Worm (Caenorhabditis elegans): Measurements from ENCODE around the gene Y69H2.10.

The Y69H2.10 gene

DNA sequence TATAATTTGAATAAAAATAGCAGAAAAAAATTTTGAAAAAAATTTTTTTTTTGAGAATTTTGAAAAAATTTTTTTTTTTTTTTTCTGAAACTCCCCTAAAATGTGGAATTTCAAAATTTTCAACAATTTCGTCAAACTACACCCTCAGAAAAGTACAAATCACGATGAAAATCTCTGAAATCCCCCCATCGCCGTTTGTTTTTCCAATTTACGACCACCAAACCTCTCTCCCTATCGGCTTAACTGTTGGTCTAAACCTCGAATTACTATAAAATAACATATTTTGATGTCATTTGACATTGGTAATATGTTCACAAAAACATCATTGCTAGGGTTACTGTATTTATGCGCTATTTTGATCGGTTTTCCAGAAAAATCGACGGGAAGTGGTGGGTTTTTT is at the start of gene Y69H2.10:
Y69H2.10 (plus strand) TSS at position 301 of the 400 bp plus-strand sequence.
- TF ChIP-seq lsy-2 (tag; optimal IDR thresholded peaks at IDR 0.05) (no peak), R02D3.7 (tag; optimal IDR thresholded peaks at IDR 0.05) (no peak), unc-62 (GFP tag; optimal IDR thresholded peaks at IDR 0.05) (no peak), zag-1 (tag; optimal IDR thresholded peaks at IDR 0.05) (no peak), nhr-12 (tag; optimal IDR thresholded peaks at IDR 0.05) (no peak), ceh-16 (tag; optimal IDR thresholded peaks at IDR 0.05) (no peak), nhr-11 (tag; optimal IDR thresholded peaks at IDR 0.05) (no peak)

DNA sequence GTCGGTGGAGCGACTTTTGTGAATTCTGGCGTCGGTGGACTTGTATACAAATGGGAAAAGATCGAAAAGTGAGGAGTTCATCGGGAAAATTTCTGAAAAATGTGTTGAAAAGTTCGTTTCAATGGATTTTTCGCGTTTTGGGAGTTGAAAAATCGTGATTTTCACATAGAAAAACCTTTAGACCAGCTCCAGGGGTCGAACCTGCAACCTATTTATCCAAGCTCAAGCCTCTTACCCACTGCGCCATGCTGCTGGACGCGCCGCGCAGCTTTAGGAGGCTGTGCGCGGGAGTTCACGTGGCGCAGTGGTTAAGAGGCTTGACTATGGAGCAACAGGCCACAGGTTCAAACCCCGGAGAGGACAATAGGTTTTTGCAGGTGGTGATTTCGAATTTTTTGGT is 47.7 kb upstream of the Y69H2.10 start, which contains the start of gene Y69H2.1:
Y69H2.1 (minus strand) TSS at position 101 of the 400 bp plus-strand sequence.
- TF ChIP-seq nhr-6 (tag; optimal IDR thresholded peaks at IDR 0.05) (no peak), nhr-129 (tag; optimal IDR thresholded peaks at IDR 0.05) (no peak)

DNA sequence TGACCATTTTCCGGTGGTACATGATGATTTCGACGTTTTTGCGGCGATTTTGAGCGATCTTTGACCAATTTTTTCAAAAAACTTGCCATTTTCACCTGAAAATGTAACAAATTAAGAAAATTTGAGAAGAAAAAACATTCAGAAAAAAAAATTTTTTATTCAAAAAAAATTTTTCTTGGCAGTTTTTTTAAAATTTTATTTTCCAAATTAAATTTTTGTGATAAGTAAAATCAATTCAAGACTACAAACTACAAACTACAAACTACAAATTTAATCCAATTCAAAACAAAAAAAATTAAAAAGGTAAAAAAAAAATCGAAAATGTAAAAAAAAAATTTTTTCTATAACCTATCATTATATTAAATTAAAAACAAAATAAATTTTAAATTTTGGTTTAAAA is 43.4 kb upstream of the Y69H2.10 start, which contains the start of gene Y69H2.15:
Y69H2.15 (minus strand) TSS at position 101 of the 400 bp plus-strand sequence.
- no peak for TF ChIP-seq sem-4 (tag; optimal IDR thresholded peaks at IDR 0.05)
- TF ChIP-seq peb-1 (tag; optimal IDR thresholded peaks at IDR 0.05): no peak
- TF ChIP-seq lin-13 (GFP tag; optimal IDR thresholded peaks at IDR 0.05): no peak
- TF ChIP-seq R02D3.7 (tag; optimal IDR thresholded peaks at IDR 0.05): no peak
- TF ChIP-seq nhr-23 (tag; optimal IDR thresholded peaks at IDR 0.05): no peak
- no peak for TF ChIP-seq sma-3 (GFP tag; optimal IDR thresholded peaks at IDR 0.05)
- no peak for TF ChIP-seq mab-5 (tag; optimal IDR thresholded peaks at IDR 0.05)
- TF ChIP-seq lin-11 (tag; optimal IDR thresholded peaks at IDR 0.05): no peak
- no peak for TF ChIP-seq ceh-82 (tag; optimal IDR thresholded peaks at IDR 0.05)
- TF ChIP-seq ztf-11 (tag; optimal IDR thresholded peaks at IDR 0.05): no peak
- TF ChIP-seq nhr-77 (tag; optimal IDR thresholded peaks at IDR 0.05): no peak
- no peak for TF ChIP-seq nhr-237 (tag; optimal IDR thresholded peaks at IDR 0.05)
- TF ChIP-seq unc-39 (tag; optimal IDR thresholded peaks at IDR 0.05): no peak
- no peak for TF ChIP-seq nhr-10 (tag; optimal IDR thresholded peaks at IDR 0.05)
- TF ChIP-seq ceh-16 (tag; optimal IDR thresholded peaks at IDR 0.05): no peak

DNA sequence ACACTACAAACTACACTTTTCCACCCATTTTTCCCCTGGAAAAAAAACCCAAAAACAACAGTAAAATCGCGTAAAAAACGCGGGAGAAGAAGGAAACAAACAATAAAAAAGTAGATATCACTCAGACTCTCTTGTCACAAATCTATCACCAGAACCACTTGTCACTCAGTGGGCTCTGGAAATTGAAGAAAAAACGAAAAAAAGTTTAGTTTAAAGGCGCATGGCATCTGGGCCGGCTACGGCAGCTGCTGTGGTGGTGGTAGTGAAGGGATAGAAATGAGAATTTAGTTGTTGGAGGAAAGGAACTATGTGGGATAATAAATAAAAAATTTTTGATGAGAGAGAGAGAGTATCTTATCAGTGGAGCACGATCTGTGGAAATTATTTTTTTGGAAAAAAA is 42.7 kb upstream of the Y69H2.10 start:
- TF ChIP-seq crh-2 (tag; optimal IDR thresholded peaks at IDR 0.05) (no peak), Y55F3AM.14 (GFP tag; optimal IDR thresholded peaks at IDR 0.05) (no peak), elt-1 (tag; optimal IDR thresholded peaks at IDR 0.05) (no peak), C34F6.9 (tag; optimal IDR thresholded peaks at IDR 0.05) (peak; percentile 23), peb-1 (tag; optimal IDR thresholded peaks at IDR 0.05) (no peak), ama-1 (optimal IDR thresholded peaks at IDR 0.05) (no peak)

- TF ChIP-seq nhr-23 (tag; optimal IDR thresholded peaks at IDR 0.05): no peak
- TF ChIP-seq ztf-11 (tag; optimal IDR thresholded peaks at IDR 0.05): no peak
- TF ChIP-seq nhr-25 (tag; optimal IDR thresholded peaks at IDR 0.05): no peak
- TF ChIP-seq sem-4 (tag; optimal IDR thresholded peaks at IDR 0.05): no peak
- no peak for TF ChIP-seq mab-5 (tag; optimal IDR thresholded peaks at IDR 0.05)
- no peak for TF ChIP-seq nhr-10 (tag; optimal IDR thresholded peaks at IDR 0.05)
- TF ChIP-seq skn-1 (tag; optimal IDR thresholded peaks at IDR 0.05): no peak
- no peak for TF ChIP-seq elt-3 (tag; optimal IDR thresholded peaks at IDR 0.05)
- TF ChIP-seq snpc-4 (tag; optimal IDR thresholded peaks at IDR 0.05): no peak
- no peak for TF ChIP-seq Y55F3AM.14 (GFP tag; optimal IDR thresholded peaks at IDR 0.05)
- no peak for TF ChIP-seq peb-1 (tag; optimal IDR thresholded peaks at IDR 0.05)
- no peak for TF ChIP-seq nhr-129 (tag; optimal IDR thresholded peaks at IDR 0.05)
- TF ChIP-seq nhr-21 (tag; optimal IDR thresholded peaks at IDR 0.05): no peak
- no peak for TF ChIP-seq gmeb-1 (tag; optimal IDR thresholded peaks at IDR 0.05)
- no peak for TF ChIP-seq sma-3 (GFP tag; optimal IDR thresholded peaks at IDR 0.05)
- no peak for TF ChIP-seq unc-55 (GFP tag; optimal IDR thresholded peaks at IDR 0.05)
Measured at ce11 chrV:18628907-18629306, 41.2 kb upstream of the Y69H2.10 start.

DNA sequence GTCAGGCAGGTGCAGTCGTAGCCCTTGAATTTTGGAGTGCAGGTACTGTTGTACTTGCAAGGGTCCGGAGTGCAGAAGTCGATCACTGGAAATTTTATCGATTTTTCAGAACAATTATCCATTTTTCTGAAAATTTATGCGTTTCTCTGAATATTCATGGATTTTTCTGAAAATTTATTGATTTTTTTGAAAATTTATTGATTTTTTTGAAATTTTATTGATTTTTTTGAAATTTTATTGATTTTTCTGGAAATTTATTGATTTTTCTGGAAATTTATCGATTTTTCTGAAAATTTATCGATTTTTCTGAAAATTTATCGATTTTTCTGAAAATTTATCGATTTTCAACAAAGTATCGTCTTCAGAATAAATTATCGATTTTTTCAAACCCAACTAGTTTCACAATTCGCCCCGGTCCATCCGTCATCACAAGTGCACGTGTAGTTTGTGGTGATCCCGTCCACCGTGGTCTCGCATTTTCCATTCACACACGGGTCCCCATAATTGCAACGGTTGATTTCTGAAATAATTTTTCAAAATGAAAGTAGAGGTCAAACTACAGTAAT is 38.1 kb upstream of the Y69H2.10 start:
- TF ChIP-seq lin-13 (GFP tag; optimal IDR thresholded peaks at IDR 0.05) (no peak), dmd-4 (tag; optimal IDR thresholded peaks at IDR 0.05) (no peak), lin-11 (tag; optimal IDR thresholded peaks at IDR 0.05) (no peak), skn-1 (tag; optimal IDR thresholded peaks at IDR 0.05) (no peak), ZK546.5 (tag; optimal IDR thresholded peaks at IDR 0.05) (no peak), zag-1 (tag; optimal IDR thresholded peaks at IDR 0.05) (no peak), ztf-11 (tag; optimal IDR thresholded peaks at IDR 0.05) (no peak), nhr-21 (tag; optimal IDR thresholded peaks at IDR 0.05) (no peak)
